Worm (Caenorhabditis elegans): Measurements from ENCODE around the gene C39F7.5.
A peak's percentile ranks its signal among the peaks of the same experiment; 100 is the strongest.

C39F7.5 gene

DNA sequence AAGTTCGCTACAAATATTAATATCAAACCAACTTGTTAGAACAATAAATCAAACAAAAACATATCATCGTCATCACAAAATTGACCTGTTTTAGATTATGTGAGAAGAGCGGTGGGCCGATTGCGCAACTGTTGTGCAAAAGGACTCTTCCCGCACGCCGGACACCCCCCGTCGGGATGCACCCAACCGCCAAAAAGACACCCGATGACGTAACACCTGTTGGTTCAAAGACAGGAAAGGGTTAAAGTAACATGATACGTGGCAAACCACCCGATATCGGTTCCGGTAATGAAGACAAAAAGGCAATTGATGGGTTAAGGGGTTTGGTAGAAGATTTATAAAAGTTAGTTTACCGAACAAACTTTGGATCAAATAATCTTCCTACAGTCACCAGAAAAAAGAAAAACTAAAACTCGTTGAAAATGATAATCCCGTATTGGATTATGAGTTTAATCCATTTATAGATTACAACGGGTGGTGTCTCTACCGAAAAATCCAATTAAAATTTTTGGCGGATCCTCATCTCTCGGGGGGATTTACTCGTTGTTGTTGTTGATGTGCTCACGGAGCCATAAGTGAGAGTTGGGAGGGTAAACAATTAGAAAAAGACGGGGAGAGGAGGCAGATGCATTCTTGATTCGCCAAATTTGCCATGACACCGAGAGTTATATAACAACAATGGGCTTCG, 20.4 kb upstream of the C39F7.5 start:
- TF ChIP-seq D2030.7 (GFP tag; IDR thresholded peaks at IDR 0.05) (no peak), hrde-1 (tag; optimal IDR thresholded peaks at IDR 0.05; ENCODE audit: borderline replicate concordance) (no peak), ztf-22 (GFP tag; optimal IDR thresholded peaks at IDR 0.05) (no peak), F55B11.4 (tag; optimal IDR thresholded peaks at IDR 0.05; ENCODE audit: borderline replicate concordance, insufficient read depth) (no peak), ztf-18 (tag; optimal IDR thresholded peaks at IDR 0.05) (no peak), rcor-1 (GFP tag; IDR thresholded peaks at IDR 0.05) (no peak), egrh-3 (GFP tag; IDR thresholded peaks at IDR 0.05) (no peak), Y53F4B.3 (GFP tag; IDR thresholded peaks at IDR 0.05) (no peak), snpc-3.4 (tag; optimal IDR thresholded peaks at IDR 0.05) (no peak)

DNA sequence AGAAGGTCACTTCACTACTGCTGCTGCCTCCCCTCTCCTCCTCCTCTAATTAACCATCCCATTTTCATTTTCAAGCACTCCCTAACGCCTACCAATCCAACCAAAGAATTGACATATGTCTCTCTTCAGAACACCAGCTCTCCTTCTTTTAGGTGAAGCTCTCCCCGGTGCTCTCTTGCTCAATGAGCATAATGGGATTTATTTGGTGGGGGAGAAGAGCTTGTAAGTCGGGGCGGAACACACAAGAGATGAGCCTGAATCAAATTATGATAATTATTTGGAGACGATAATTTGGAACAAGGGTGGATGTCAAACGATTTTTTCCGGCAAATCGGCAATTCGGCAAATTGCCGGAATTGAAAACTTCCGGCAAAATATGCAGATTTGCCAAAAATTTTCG, 11.8 kb upstream of the C39F7.5 start:
- no peak for TF ChIP-seq ztf-3 (GFP tag; optimal IDR thresholded peaks at IDR 0.05)
- TF ChIP-seq Y53G8AR.9 (GFP tag; conservative IDR thresholded peaks at IDR 0.05) = no peak
- TF ChIP-seq snpc-3.4 (tag; optimal IDR thresholded peaks at IDR 0.05) = no peak
- no peak for TF ChIP-seq rpc-1 (optimal IDR thresholded peaks at IDR 0.05)
- no peak for TF ChIP-seq rpc-1 (tag; optimal IDR thresholded peaks at IDR 0.05)
- TF ChIP-seq ztf-6 (GFP tag; IDR thresholded peaks at IDR 0.05) = no peak
- TF ChIP-seq lin-26 (GFP tag; IDR thresholded peaks at IDR 0.05) = no peak

DNA sequence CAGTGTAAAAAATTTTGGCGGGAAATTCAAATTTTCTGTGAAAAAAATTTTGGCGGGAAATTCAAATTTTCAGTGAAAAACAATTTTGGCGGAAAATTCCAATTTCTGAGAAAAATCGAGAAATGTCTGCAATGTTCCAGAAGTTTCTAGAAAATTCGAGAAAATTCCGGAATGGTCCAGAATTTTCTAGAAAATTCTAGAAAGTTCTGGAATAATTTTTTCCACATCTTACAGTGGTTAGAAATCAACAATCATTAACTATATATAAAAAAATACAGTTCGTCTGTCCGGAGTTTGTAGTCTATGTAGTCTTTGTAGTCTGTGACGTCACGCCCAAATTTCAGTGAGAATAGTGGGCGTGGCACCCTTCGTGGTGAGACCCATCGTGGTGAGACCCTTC, 9.8 kb upstream of the C39F7.5 start:
- TF ChIP-seq dox-1 (GFP tag; IDR thresholded peaks at IDR 0.05) (peak; percentile 36; the same call in 1 of the 2 replicates), hsf-1 (GFP tag; IDR thresholded peaks at IDR 0.05) (peak; percentile 96)

DNA sequence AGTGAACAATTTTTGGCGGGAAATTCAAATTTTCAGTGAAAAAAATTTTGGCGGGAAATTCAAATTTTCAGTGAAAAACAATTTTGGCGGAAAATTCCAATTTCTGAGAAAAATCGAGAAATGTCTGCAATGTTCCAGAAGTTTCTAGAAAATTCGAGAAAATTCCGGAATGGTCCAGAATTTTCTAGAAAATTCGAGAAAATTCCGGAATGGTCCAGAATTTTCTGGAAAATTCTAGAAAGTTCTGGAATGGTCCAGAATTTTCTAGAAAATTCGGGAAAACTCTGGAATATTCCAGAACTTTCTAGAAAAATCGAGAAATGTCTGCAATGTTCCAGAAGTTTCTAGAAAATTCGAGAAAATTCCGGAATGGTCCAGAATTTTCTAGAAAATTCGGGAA, 8.3 kb upstream of the C39F7.5 start:
- TF ChIP-seq madf-6 (GFP tag; IDR thresholded peaks at IDR 0.05) = 0 out of 2 replicates have a peak, but pooled peaks have one; percentile 14
- peak; percentile 64 for TF ChIP-seq dox-1 (GFP tag; IDR thresholded peaks at IDR 0.05)
- TF ChIP-seq hsf-1 (GFP tag; IDR thresholded peaks at IDR 0.05) = peak; percentile 97

DNA sequence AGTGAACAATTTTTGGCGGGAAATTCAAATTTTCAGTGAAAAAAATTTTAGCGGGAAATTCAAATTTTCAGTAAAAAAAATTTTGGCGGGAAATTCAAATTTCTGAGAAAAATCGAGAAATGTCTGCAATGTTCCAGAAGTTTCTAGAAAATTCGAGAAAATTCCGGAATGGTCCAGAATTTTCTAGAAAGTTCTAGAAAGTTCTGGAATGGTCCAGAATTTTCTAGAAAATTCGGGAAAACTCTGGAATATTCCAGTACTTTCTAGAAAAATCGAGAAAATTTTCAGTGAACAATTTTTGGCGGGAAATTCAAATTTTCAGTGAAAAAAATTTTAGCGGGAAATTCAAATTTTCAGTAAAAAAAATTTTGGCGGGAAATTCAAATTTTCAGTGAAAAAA, 7.5 kb upstream of the C39F7.5 start:
- peak; percentile 95 for TF ChIP-seq hsf-1 (GFP tag; IDR thresholded peaks at IDR 0.05)
- 0 out of 2 replicates have a peak, but pooled peaks have one; percentile 45 for TF ChIP-seq dox-1 (GFP tag; IDR thresholded peaks at IDR 0.05)

ce11 chrV:1257929-1258328, 6.6 kb upstream of the C39F7.5 start:
- TF ChIP-seq hsf-1 (GFP tag; IDR thresholded peaks at IDR 0.05) (peak; percentile 93), dox-1 (GFP tag; IDR thresholded peaks at IDR 0.05) (0 out of 2 replicates have a peak, but pooled peaks have one; percentile 36)

DNA sequence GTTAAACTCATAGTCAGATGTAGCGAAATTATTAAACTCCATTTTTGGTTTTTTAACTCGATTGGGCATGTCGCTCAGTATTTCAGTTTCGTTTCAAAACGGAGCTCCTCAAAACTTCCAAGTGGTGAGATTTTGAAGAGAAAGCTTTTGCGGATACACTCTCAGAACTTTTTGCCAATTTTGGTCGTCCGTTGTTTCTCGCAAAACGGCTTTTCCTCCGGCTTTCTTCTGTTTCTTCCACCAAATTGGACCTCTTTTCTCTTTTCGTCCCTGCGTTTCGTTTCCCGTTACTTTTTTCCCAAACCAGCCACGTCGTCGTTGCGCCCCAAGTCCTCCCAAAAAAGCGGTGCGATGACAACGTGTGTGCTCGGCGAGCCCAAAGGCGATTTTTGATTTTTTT, 4.5 kb upstream of the C39F7.5 start, which contains the start of gene C39F7.1:
TSS of gene C39F7.1 (plus strand) at position 301 of the 400 bp plus-strand sequence.
- TF ChIP-seq zim-3 (tag; optimal IDR thresholded peaks at IDR 0.05) = no peak
- no peak for TF ChIP-seq ets-4 (GFP tag; optimal IDR thresholded peaks at IDR 0.05)
- no peak for TF ChIP-seq attf-3 (GFP tag; conservative IDR thresholded peaks at IDR 0.05)
- no peak for TF ChIP-seq F57C9.4 (tag; optimal IDR thresholded peaks at IDR 0.05)
- no peak for TF ChIP-seq madf-8 (GFP tag; conservative IDR thresholded peaks at IDR 0.05)
- no peak for TF ChIP-seq ZK185.1 (tag; optimal IDR thresholded peaks at IDR 0.05; ENCODE audit: poor library complexity, severe bottlenecking)
- TF ChIP-seq ceh-91 (GFP tag; IDR thresholded peaks at IDR 0.05) = no peak
- no peak for TF ChIP-seq nfya-2 (GFP tag; IDR thresholded peaks at IDR 0.05)
- no peak for TF ChIP-seq tlf-1 (GFP tag; optimal IDR thresholded peaks at IDR 0.05)
- TF ChIP-seq rpc-1 (optimal IDR thresholded peaks at IDR 0.05) = no peak
- no peak for TF ChIP-seq rpc-1 (tag; optimal IDR thresholded peaks at IDR 0.05)
- TF ChIP-seq bed-2 (GFP tag; IDR thresholded peaks at IDR 0.05) = no peak
- no peak for TF ChIP-seq B0261.1 (tag; optimal IDR thresholded peaks at IDR 0.05)
- no peak for TF ChIP-seq snpc-1.3 (tag; optimal IDR thresholded peaks at IDR 0.05; ENCODE audit: insufficient read depth)
- no peak for TF ChIP-seq Y95B8A.8 (GFP tag; IDR thresholded peaks at IDR 0.05)
- no peak for TF ChIP-seq zfh-2 (GFP tag; conservative IDR thresholded peaks at IDR 0.05)
- no peak for TF ChIP-seq ama-1 (optimal IDR thresholded peaks at IDR 0.05)
- TF ChIP-seq ama-1 (GFP tag; optimal IDR thresholded peaks at IDR 0.05) = no peak
